Worm (Caenorhabditis elegans): ENCODE measurements around the gene eat-2.

eat-2 gene

ce11 chrII:14143838-14144268 is 27.6 kb downstream of the eat-2 start, which contains the start of gene W03H9.2 (continued):
- no peak for TF ChIP-seq mab-9 (GFP tag; IDR thresholded peaks at IDR 0.05)
- peak; percentile 81 for TF ChIP-seq snu-23 (GFP tag; optimal IDR thresholded peaks at IDR 0.05)
- no peak for TF ChIP-seq lin-39 (tag; optimal IDR thresholded peaks at IDR 0.05)
- TF ChIP-seq pqm-1 (tag; optimal IDR thresholded peaks at IDR 0.05): no peak
- no peak for TF ChIP-seq blmp-1 (tag; optimal IDR thresholded peaks at IDR 0.05)
- no peak for TF ChIP-seq sptf-1 (tag; optimal IDR thresholded peaks at IDR 0.05)
- TF ChIP-seq mef-2 (tag; optimal IDR thresholded peaks at IDR 0.05): no peak
- TF ChIP-seq ceh-82 (tag; optimal IDR thresholded peaks at IDR 0.05): peak; percentile 41 to 86 (median 76)
- TF ChIP-seq mdl-1 (tag; optimal IDR thresholded peaks at IDR 0.05): no peak
- TF ChIP-seq nhr-20 (tag; optimal IDR thresholded peaks at IDR 0.05): peak; percentile 77
- TF ChIP-seq nhr-47 (tag; optimal IDR thresholded peaks at IDR 0.05): peak; percentile 84
- peak; percentile 51 for TF ChIP-seq lin-13 (GFP tag; optimal IDR thresholded peaks at IDR 0.05)
- no peak for TF ChIP-seq efl-3 (GFP tag; optimal IDR thresholded peaks at IDR 0.05)
- TF ChIP-seq irx-1 (tag; optimal IDR thresholded peaks at IDR 0.05): peak; percentile 65
- peak; percentile 78 for TF ChIP-seq nhr-77 (tag; optimal IDR thresholded peaks at IDR 0.05)
- peak; percentile 93 for TF ChIP-seq pax-3 (tag; optimal IDR thresholded peaks at IDR 0.05)
- peak; percentile 62 for TF ChIP-seq elt-2 (tag; optimal IDR thresholded peaks at IDR 0.05)
- TF ChIP-seq ceh-63 (GFP tag; optimal IDR thresholded peaks at IDR 0.05): peak; percentile 65
- TF ChIP-seq nhr-76 (tag; optimal IDR thresholded peaks at IDR 0.05): no peak
- TF ChIP-seq ama-1 (optimal IDR thresholded peaks at IDR 0.05): no peak
- TF ChIP-seq lsy-2 (tag; optimal IDR thresholded peaks at IDR 0.05): peak; percentile 76
- peak; percentile 70 for TF ChIP-seq egl-13 (tag; optimal IDR thresholded peaks at IDR 0.05)
- no peak for TF ChIP-seq aha-1 (tag; optimal IDR thresholded peaks at IDR 0.05)
- TF ChIP-seq nhr-90 (tag; optimal IDR thresholded peaks at IDR 0.05; ENCODE audit: poor library complexity): peak; percentile 84
- TF ChIP-seq dpl-1 (GFP tag; optimal IDR thresholded peaks at IDR 0.05): peak; percentile 66 to 84 (median 83)
- peak; percentile 73 for TF ChIP-seq isw-1 (GFP tag; IDR thresholded peaks at IDR 0.05)
- peak; percentile 90 for TF ChIP-seq rnt-1 (tag; optimal IDR thresholded peaks at IDR 0.05)
- TF ChIP-seq unc-86 (tag; optimal IDR thresholded peaks at IDR 0.05): peak; percentile 73
- TF ChIP-seq ztf-11 (tag; optimal IDR thresholded peaks at IDR 0.05): peak in 1 of 2 experiments; percentile 79
- no peak for TF ChIP-seq hpl-2 (GFP tag; optimal IDR thresholded peaks at IDR 0.05)
- no peak for TF ChIP-seq grh-1 (GFP tag; IDR thresholded peaks at IDR 0.05)
- TF ChIP-seq hlh-4 (tag; optimal IDR thresholded peaks at IDR 0.05): peak; percentile 57
- TF ChIP-seq nhr-84 (tag; optimal IDR thresholded peaks at IDR 0.05): no peak
- no peak for TF ChIP-seq tlp-1 (tag; optimal IDR thresholded peaks at IDR 0.05)
- TF ChIP-seq dsc-1 (tag; optimal IDR thresholded peaks at IDR 0.05): peak; percentile 81
- TF ChIP-seq ztf-4 (tag; optimal IDR thresholded peaks at IDR 0.05): no peak
- peak; percentile 67; the same call in 1 of the 2 replicates for TF ChIP-seq ceh-88 (GFP tag; IDR thresholded peaks at IDR 0.05)
- peak; percentile 80 for TF ChIP-seq vab-15 (tag; optimal IDR thresholded peaks at IDR 0.05)
- no peak for TF ChIP-seq skn-1 (tag; optimal IDR thresholded peaks at IDR 0.05)
- TF ChIP-seq nhr-19 (GFP tag; conservative IDR thresholded peaks at IDR 0.05): peak; percentile 79
- TF ChIP-seq efl-1 (optimal IDR thresholded peaks at IDR 0.05): peak; percentile 73 to 86
- TF ChIP-seq efl-1 (GFP tag; optimal IDR thresholded peaks at IDR 0.05 in 1 of 2): peak; percentile 81 to 98
- TF ChIP-seq hlh-17 (GFP tag; optimal IDR thresholded peaks at IDR 0.05; ENCODE audit: borderline replicate concordance): no peak
- TF ChIP-seq swsn-7 (tag; optimal IDR thresholded peaks at IDR 0.05): peak; percentile 70
- TF ChIP-seq elt-3 (tag; optimal IDR thresholded peaks at IDR 0.05): peak in 2 of 6 experiments; percentile 12 to 20
- no peak for TF ChIP-seq nhr-12 (tag; optimal IDR thresholded peaks at IDR 0.05)
- no peak for TF ChIP-seq nhr-28 (tag; optimal IDR thresholded peaks at IDR 0.05)
- TF ChIP-seq zip-4 (GFP tag; optimal IDR thresholded peaks at IDR 0.05): peak; percentile 49
- TF ChIP-seq ces-1 (GFP tag; optimal IDR thresholded peaks at IDR 0.05): no peak
- TF ChIP-seq alr-1 (tag; optimal IDR thresholded peaks at IDR 0.05; ENCODE audit: borderline replicate concordance): no peak
- peak; percentile 90 for TF ChIP-seq fkh-8 (tag; optimal IDR thresholded peaks at IDR 0.05)
- peak; percentile 97 for TF ChIP-seq F16B12.6 (tag; optimal IDR thresholded peaks at IDR 0.05)
- TF ChIP-seq ceh-8 (GFP tag; optimal IDR thresholded peaks at IDR 0.05): peak; percentile 85

All from whole organism, L1 larva.